Worm (Caenorhabditis elegans) whole organism, mixed stage, embryonic: ENCODE measurements around the gene C39B5.5.

Experiments
- ceh-43 ChIP-seq: fragments of 200-800 bp; sonication (Bioruptor generic); optimal IDR thresholded peaks from 2 replicates; lab custom pipeline; 2018; ENCODE audit warnings: mild to moderate bottlenecking, missing genetic modification characterization, moderate library complexity, missing compliant biosample characterization
- ces-1 ChIP-seq: fragments of 150-350 bp; optimal IDR thresholded peaks from 2 replicates; lab custom pipeline; 2014; ENCODE audit warnings: missing biosample characterization, missing genetic modification reagents, missing genetic modification characterization
- cnd-1 ChIP-seq: fragments of 200-800 bp; sonication (Bioruptor generic); optimal IDR thresholded peaks from 2 replicates; lab custom pipeline; 2018; ENCODE audit warnings: mild to moderate bottlenecking, missing genetic modification characterization, missing compliant biosample characterization
- drap-1 ChIP-seq: fragments of 200-800 bp; sonication (Bioruptor generic); optimal IDR thresholded peaks from 3 replicates; lab custom pipeline; 2018; ENCODE audit warnings: mild to moderate bottlenecking, missing genetic modification characterization, missing compliant biosample characterization
- elt-1 ChIP-seq: sonication (generic microtip); optimal IDR thresholded peaks from 2 replicates; lab custom pipeline; 2017; ENCODE audit warnings: missing genetic modification characterization, mild to moderate bottlenecking, missing compliant biosample characterization, antibody characterized with exemption, moderate library complexity, borderline replicate concordance; ENCODE audit not compliant: insufficient read depth
- elt-3 ChIP-seq: fragments of 150-350 bp; optimal IDR thresholded peaks from 2 replicates; lab custom pipeline; 2014; ENCODE audit warnings: missing biosample characterization, missing genetic modification characterization
- flh-1 ChIP-seq: fragments of 200-800 bp; sonication (Bioruptor generic); optimal IDR thresholded peaks from 2 replicates; lab custom pipeline; 2018; ENCODE audit warnings: mild to moderate bottlenecking, missing genetic modification characterization, moderate library complexity, missing compliant biosample characterization
- lin-13 ChIP-seq: fragments of 150-350 bp; optimal IDR thresholded peaks from 2 replicates; lab custom pipeline; 2014; ENCODE audit warnings: missing biosample characterization, missing genetic modification characterization
- mab-5 ChIP-seq: fragments of 150-350 bp; optimal IDR thresholded peaks from 2 replicates; lab custom pipeline; 2014; ENCODE audit warnings: missing biosample characterization, missing genetic modification characterization
- mep-1 ChIP-seq: fragments of 150-350 bp; optimal IDR thresholded peaks from 2 replicates; lab custom pipeline; 2017; ENCODE audit warnings: missing biosample characterization, missing genetic modification reagents, missing genetic modification characterization, inconsistent platforms
- mls-2 ChIP-seq: sonication (generic microtip); optimal IDR thresholded peaks from 2 replicates; lab custom pipeline; 2016; ENCODE audit warnings: mild to moderate bottlenecking, missing genetic modification characterization, moderate library complexity, missing compliant biosample characterization
- nhr-2 ChIP-seq: fragments of 150-350 bp; optimal IDR thresholded peaks from 2 replicates; lab custom pipeline; 2014; ENCODE audit warnings: missing biosample characterization, missing genetic modification characterization
- nhr-237 ChIP-seq: fragments of 150-350 bp; optimal IDR thresholded peaks from 2 replicates; lab custom pipeline; 2014; ENCODE audit warnings: missing biosample characterization, missing genetic modification characterization
- nhr-28 ChIP-seq: fragments of 150-350 bp; optimal IDR thresholded peaks from 2 replicates; lab custom pipeline; 2014; ENCODE audit warnings: missing biosample characterization, missing genetic modification characterization
- pha-4 ChIP-seq: fragments of 150-350 bp; optimal IDR thresholded peaks from 2 replicates; lab custom pipeline; 2018; ENCODE audit warnings: missing biosample characterization, missing genetic modification reagents, missing genetic modification characterization
- sem-2 ChIP-seq: fragments of 200-800 bp; sonication (Bioruptor generic); optimal IDR thresholded peaks from 2 replicates; lab custom pipeline; 2018; ENCODE audit warnings: mild to moderate bottlenecking, missing genetic modification characterization, missing compliant biosample characterization
- snpc-4 ChIP-seq: fragments of 150-350 bp; optimal IDR thresholded peaks from 2 replicates; lab custom pipeline; 2014; ENCODE audit warnings: missing biosample characterization, missing genetic modification characterization
- sptf-1 ChIP-seq: sonication (generic microtip); optimal IDR thresholded peaks from 2 replicates; lab custom pipeline; 2017; ENCODE audit warnings: mild to moderate bottlenecking, missing genetic modification characterization, moderate library complexity, missing compliant biosample characterization
- unc-62 ChIP-seq: fragments of 150-350 bp; optimal IDR thresholded peaks from 2 replicates; lab custom pipeline; 2014; ENCODE audit warnings: missing biosample characterization, missing genetic modification reagents, missing genetic modification characterization
- zip-8 ChIP-seq: fragments of 150-350 bp; optimal IDR thresholded peaks from 2 replicates; lab custom pipeline; 2014; ENCODE audit warnings: missing biosample characterization, missing genetic modification characterization
- ztf-11 ChIP-seq: fragments of 150-350 bp; optimal IDR thresholded peaks from 2 replicates; lab custom pipeline; 2014; ENCODE audit warnings: missing biosample characterization, missing genetic modification characterization

Gene C39B5.5

ce11 chrIII:2253027-2253499, 45.1 kb downstream of the C39B5.5 start, which contains the start of gene fbxa-73:
fbxa-73 (plus strand) TSS chrIII:2253449.
- TF ChIP-seq elt-3 (tag; lab: Kevin White, UChicago) = no peak
- TF ChIP-seq ztf-11 (tag; lab: Kevin White, UChicago) = no peak
- TF ChIP-seq zip-8 = no peak
- TF ChIP-seq sem-2 (GFP tag; lab: Kevin White, UChicago) = no peak
- no peak for TF ChIP-seq unc-62 (GFP tag; lab: Kevin White, UChicago)
- TF ChIP-seq sptf-1 (tag; lab: Kevin White, UChicago) = no peak
- TF ChIP-seq nhr-28 = no peak
- no peak for TF ChIP-seq flh-1
- no peak for TF ChIP-seq pha-4 (tag; lab: Kevin White, UChicago)
- no peak for TF ChIP-seq ces-1 (GFP tag; lab: Kevin White, UChicago)
- no peak for TF ChIP-seq snpc-4
- TF ChIP-seq nhr-237 (tag; lab: Kevin White, UChicago) = no peak
- no peak for TF ChIP-seq nhr-2 (tag; lab: Kevin White, UChicago)
- no peak for TF ChIP-seq lin-13 (tag; lab: Kevin White, UChicago)
- TF ChIP-seq mls-2 (tag; lab: Kevin White, UChicago) = no peak

- TF ChIP-seq mep-1 (tag; lab: Kevin White, UChicago) = no peak
- no peak for TF ChIP-seq cnd-1
- no peak for TF ChIP-seq ces-1 (GFP tag; lab: Kevin White, UChicago)
Measured at ce11 chrIII:2255522-2255921, 47.6 kb downstream of the C39B5.5 start, which contains the start of gene fbxa-71. fbxa-71 (plus strand) TSS chrIII:2255822.

DNA sequence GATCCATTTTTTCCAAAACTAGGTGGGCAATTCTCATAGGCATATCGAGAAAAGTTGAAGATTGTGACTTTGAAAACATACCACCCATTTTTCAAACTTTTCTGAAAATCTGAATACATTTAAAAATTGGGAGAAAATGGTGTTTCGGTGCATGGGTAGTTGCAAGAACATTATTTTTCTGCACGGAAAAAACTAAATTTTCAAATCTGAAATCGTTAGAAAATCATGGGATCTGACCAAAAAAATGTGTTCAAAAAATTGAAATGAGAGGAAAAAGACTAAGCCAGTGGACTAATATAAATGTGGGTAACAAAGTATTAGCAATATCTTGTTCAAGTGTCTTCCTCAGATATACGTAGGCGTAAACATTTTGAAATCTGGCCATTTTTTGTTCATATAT, 50.9 kb downstream of the C39B5.5 start, which contains the start of gene fbxa-43:
Gene fbxa-43, minus strand, starts transcription at position 101 of the 400 bp plus-strand sequence.
- no peak for TF ChIP-seq ztf-11 (tag; lab: Kevin White, UChicago)
- no peak for TF ChIP-seq elt-1 (tag; lab: Kevin White, UChicago)
- TF ChIP-seq ceh-43 (GFP tag; lab: Kevin White, UChicago) = no peak
- TF ChIP-seq flh-1 = no peak
- no peak for TF ChIP-seq mab-5 (tag; lab: Kevin White, UChicago)
- TF ChIP-seq mep-1 (tag; lab: Kevin White, UChicago) = no peak
- TF ChIP-seq, all 35 proteins: peak for 0

ce11 chrIII:2259329-2259728, 51.4 kb downstream of the C39B5.5 start:
- no peak for TF ChIP-seq ces-1 (GFP tag; lab: Kevin White, UChicago)
- no peak for TF ChIP-seq snpc-4
- TF ChIP-seq unc-62 (GFP tag; lab: Kevin White, UChicago) = no peak
- TF ChIP-seq mab-5 (tag; lab: Kevin White, UChicago) = no peak
- TF ChIP-seq drap-1 (GFP tag; lab: Kevin White, UChicago) = no peak
- TF ChIP-seq elt-3 (tag; lab: Kevin White, UChicago) = no peak
- no peak for TF ChIP-seq pha-4 (tag; lab: Kevin White, UChicago)
